Worm (Caenorhabditis elegans): Measurements from ENCODE around the gene lars-1.
A peak's percentile ranks its signal among the peaks of the same experiment; 100 is the strongest.

The lars-1 gene

ce11 chrIII:4195306-4196008 is 8.9 kb upstream of the lars-1 start (continued):
- TF ChIP-seq C17E4.6 (GFP tag; IDR thresholded peaks at IDR 0.05) (no peak), nhr-27 (tag; optimal IDR thresholded peaks at IDR 0.05) (no peak), F22D6.2 (tag; optimal IDR thresholded peaks at IDR 0.05) (no peak), lin-40 (tag; optimal IDR thresholded peaks at IDR 0.05) (peak; percentile 57), cebp-2 (GFP tag; IDR thresholded peaks at IDR 0.05) (no peak), rpc-1 (optimal IDR thresholded peaks at IDR 0.05) (no peak), rpc-1 (tag; optimal IDR thresholded peaks at IDR 0.05) (no peak), Y56A3A.18 (GFP tag; IDR thresholded peaks at IDR 0.05) (peak; percentile 87), sdz-38 (tag; optimal IDR thresholded peaks at IDR 0.05) (no peak), lag-1 (GFP tag; IDR thresholded peaks at IDR 0.05) (no peak), somi-1 (GFP tag; optimal IDR thresholded peaks at IDR 0.05) (no peak), ama-1 (optimal IDR thresholded peaks at IDR 0.05) (peak; percentile 96), ama-1 (GFP tag; optimal IDR thresholded peaks at IDR 0.05) (peak in 1 of 2 experiments; percentile 68), attf-3 (GFP tag; conservative IDR thresholded peaks at IDR 0.05) (no peak), sptf-2 (GFP tag; optimal IDR thresholded peaks at IDR 0.05) (no peak), attf-6 (GFP tag; IDR thresholded peaks at IDR 0.05) (0 out of 2 replicates have a peak, but pooled peaks have one; percentile 9), zim-3 (tag; optimal IDR thresholded peaks at IDR 0.05) (peak; percentile 74), snpc-1.3 (tag; optimal IDR thresholded peaks at IDR 0.05; ENCODE audit: insufficient read depth) (peak; percentile 41), xnd-1 (tag; optimal IDR thresholded peaks at IDR 0.05) (no peak), ztf-22 (GFP tag; optimal IDR thresholded peaks at IDR 0.05) (no peak), ceh-40 (GFP tag; IDR thresholded peaks at IDR 0.05) (peak; percentile 64; the same call in 1 of the 2 replicates), madf-3 (GFP tag; IDR thresholded peaks at IDR 0.05) (peak; percentile 56; the same call in 1 of the 2 replicates), B0035.1 (tag; optimal IDR thresholded peaks at IDR 0.05) (no peak), nhr-120 (GFP tag; IDR thresholded peaks at IDR 0.05) (peak; percentile 93), snpc-1.1 (tag; optimal IDR thresholded peaks at IDR 0.05; ENCODE audit: insufficient read depth) (no peak), cebp-1 (GFP tag; IDR thresholded peaks at IDR 0.05) (no peak), cebp-1 (tag; optimal IDR thresholded peaks at IDR 0.05) (peak; percentile 62), dpl-1 (GFP tag; optimal IDR thresholded peaks at IDR 0.05) (no peak), attf-5 (GFP tag; optimal IDR thresholded peaks at IDR 0.05) (peak; percentile 24), lin-35 (GFP tag; optimal IDR thresholded peaks at IDR 0.05) (peak in 1 of 3 experiments; percentile 62), mcd-1 (GFP tag; IDR thresholded peaks at IDR 0.05) (0 out of 2 replicates have a peak, but pooled peaks have one; percentile 19), K11D2.4 (GFP tag; IDR thresholded peaks at IDR 0.05) (peak; percentile 73), madf-8 (GFP tag; conservative IDR thresholded peaks at IDR 0.05) (no peak), Y67H2A.10 (GFP tag; conservative IDR thresholded peaks at IDR 0.05) (no peak), madf-6 (GFP tag; IDR thresholded peaks at IDR 0.05) (peak; percentile 66), egl-44 (GFP tag; IDR thresholded peaks at IDR 0.05) (no peak), nhr-80 (tag; optimal IDR thresholded peaks at IDR 0.05) (peak; percentile 6), egrh-3 (GFP tag; IDR thresholded peaks at IDR 0.05) (no peak), mel-28 (tag; optimal IDR thresholded peaks at IDR 0.05; ENCODE audit: borderline replicate concordance) (peak; percentile 54), F52B5.7 (tag; optimal IDR thresholded peaks at IDR 0.05) (peak; percentile 46), ceh-79 (tag; optimal IDR thresholded peaks at IDR 0.05) (peak; percentile 33), F49E8.2 (tag; optimal IDR thresholded peaks at IDR 0.05; ENCODE audit: insufficient read depth) (no peak), dox-1 (GFP tag; IDR thresholded peaks at IDR 0.05) (peak; percentile 46), repo-1 (tag; optimal IDR thresholded peaks at IDR 0.05) (peak; percentile 86), T26A5.8 (tag; optimal IDR thresholded peaks at IDR 0.05) (no peak), mes-4 (tag; optimal IDR thresholded peaks at IDR 0.05) (no peak), madf-10 (tag; optimal IDR thresholded peaks at IDR 0.05) (peak; percentile 33), egl-18 (GFP tag; IDR thresholded peaks at IDR 0.05) (no peak), mxl-1 (tag; optimal IDR thresholded peaks at IDR 0.05) (peak; percentile 11)
